Worm (Caenorhabditis elegans): Measurements from ENCODE around the gene F58B4.7.

DNA sequence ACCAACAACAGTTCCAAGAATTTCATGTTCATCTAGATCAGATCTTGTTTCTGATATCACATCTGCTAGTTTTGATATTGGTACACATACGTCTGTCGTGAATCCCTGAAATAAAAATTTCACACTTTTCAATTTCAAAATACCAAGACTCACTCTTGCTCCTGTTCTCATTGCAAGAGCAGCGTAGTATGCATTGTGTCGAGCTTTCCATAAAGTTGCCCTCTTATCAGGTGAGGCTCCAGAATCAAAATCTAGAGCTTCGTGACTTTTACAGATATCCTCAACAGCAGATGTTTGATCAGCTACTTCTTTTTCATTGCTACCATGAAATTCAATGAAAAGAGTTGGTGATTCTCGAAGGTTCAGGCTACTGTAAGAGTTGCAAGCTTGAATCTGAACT, 34.1 kb downstream of the F58B4.7 start, which contains the start of gene F32D8.11:
- no peak for TF ChIP-seq hmbx-1 (tag; optimal IDR thresholded peaks at IDR 0.05)
- TF ChIP-seq ets-7 (tag; optimal IDR thresholded peaks at IDR 0.05), result no peak
- no peak for TF ChIP-seq flt-1 (GFP tag; IDR thresholded peaks at IDR 0.05)

Data from whole organism, early embryonic.